Fruit fly (Drosophila melanogaster) whole organism: ENCODE results near the gene Arp10.

ENCODE experiments used
- CG8478 ChIP-seq: fragments of >200 bp; optimal IDR thresholded peaks from 2 replicates; lab custom pipeline; 2018; ENCODE audit warnings: inconsistent platforms
- Dll ChIP-seq: fragments of >200 bp; optimal IDR thresholded peaks from 2 replicates; lab custom pipeline; 2017
- EcR ChIP-seq, 2 experiments: fragments of >200 bp; optimal IDR thresholded peaks; 2 replicates each; lab custom pipeline; 2017; ENCODE audit warnings: missing biosample characterization in 2 of 2, missing genetic modification characterization in 2 of 2, missing genetic modification reagents in 2 of 2
- pan ChIP-seq: fragments of >200 bp; optimal IDR thresholded peaks from 2 replicates; lab custom pipeline; 2017
- psq ChIP-seq: fragments of >200 bp; optimal IDR thresholded peaks from 2 replicates; lab custom pipeline; 2017
- usp ChIP-seq: fragments of >200 bp; optimal IDR thresholded peaks from 2 replicates; lab custom pipeline; 2017; ENCODE audit warnings: missing biosample characterization, missing genetic modification characterization, mixed read lengths

- TF ChIP-seq pan (lab: Kevin White, UChicago) (no peak), CG8478 (lab: Kevin White, UChicago) (no peak), usp (no peak), psq (lab: Kevin White, UChicago) (no peak), Dll (lab: Kevin White, UChicago) (no peak), EcR (GFP tag; optimal IDR thresholded peaks at IDR 0.05; lab: Kevin White, UChicago) (no peak)
Measured at dm6 chrX:19608042-19608609, 37.9 kb downstream of the Arp10 start.
